Worm (Caenorhabditis elegans) whole organism, young adult: ENCODE measurements around the gene C25F9.12.

Experiments
- B0261.1 ChIP-seq: sonication (generic microtip); optimal IDR thresholded peaks from 2 replicates; lab custom pipeline; 2016; ENCODE audit warnings: mild to moderate bottlenecking, missing genetic modification characterization, moderate library complexity, missing compliant biosample characterization
- C17E4.6 ChIP-seq: fragments of 200-800 bp; sonication (Bioruptor generic); IDR thresholded peaks from 2 replicates; pipeline ENCODE4 v1.3.6; 2022; ENCODE audit warnings: missing genetic modification reagents, missing genetic modification characterization, missing compliant biosample characterization
- F23B12.7 ChIP-seq: sonication (generic microtip); optimal IDR thresholded peaks from 2 replicates; lab custom pipeline; 2017; ENCODE audit warnings: missing genetic modification characterization, mild to moderate bottlenecking, missing compliant biosample characterization, antibody characterized with exemption, moderate library complexity; ENCODE audit not compliant: insufficient read depth
- F49E8.2 ChIP-seq: sonication (generic microtip); optimal IDR thresholded peaks from 3 replicates; lab custom pipeline; 2017; ENCODE audit warnings: missing genetic modification characterization, mild to moderate bottlenecking, missing compliant biosample characterization, antibody characterized with exemption, moderate library complexity; ENCODE audit not compliant: insufficient read depth
- Y53F4B.3 ChIP-seq: fragments of 200-800 bp; sonication (Bioruptor generic); IDR thresholded peaks from 2 replicates; pipeline ENCODE4 v1.3.6; 2022; ENCODE audit warnings: missing genetic modification reagents, missing genetic modification characterization, missing compliant biosample characterization
- Y53G8AR.9 ChIP-seq: fragments of 200-800 bp; sonication (Bioruptor generic); conservative IDR thresholded peaks from 2 replicates; pipeline ENCODE4 v1.3.6; 2022; ENCODE audit warnings: missing genetic modification reagents, missing genetic modification characterization, missing compliant biosample characterization
- Y79H2A.3 ChIP-seq: fragments of 200-800 bp; sonication (Bioruptor generic); conservative IDR thresholded peaks from 2 replicates; pipeline ENCODE4 v1.3.6; 2022; ENCODE audit warnings: missing genetic modification reagents, missing genetic modification characterization, missing compliant biosample characterization
- akir-1 ChIP-seq: fragments of 200-800 bp; sonication (Bioruptor generic); optimal IDR thresholded peaks from 2 replicates; lab custom pipeline; 2018; ENCODE audit warnings: mild to moderate bottlenecking, missing genetic modification characterization, moderate library complexity, missing compliant biosample characterization
- aptf-2 ChIP-seq: fragments of 200-800 bp; sonication (Bioruptor generic); conservative IDR thresholded peaks from 2 replicates; pipeline ENCODE4 v1.3.6; 2022; ENCODE audit warnings: missing genetic modification reagents, missing genetic modification characterization, missing compliant biosample characterization
- aptf-3 ChIP-seq: fragments of 200-800 bp; sonication (Bioruptor generic); IDR thresholded peaks from 2 replicates; pipeline ENCODE4 v1.3.6; 2022; ENCODE audit warnings: missing genetic modification characterization, missing compliant biosample characterization
- attf-3 ChIP-seq: fragments of 200-800 bp; sonication (Bioruptor generic); conservative IDR thresholded peaks from 2 replicates; pipeline ENCODE4 v1.3.6; 2022; ENCODE audit warnings: missing genetic modification reagents, missing genetic modification characterization, missing compliant biosample characterization
- attf-6 ChIP-seq: fragments of 200-800 bp; sonication (Bioruptor generic); IDR thresholded peaks from 2 replicates; pipeline ENCODE4 v1.3.6; 2022; ENCODE audit warnings: missing genetic modification reagents, missing genetic modification characterization, missing compliant biosample characterization
- bed-2 ChIP-seq: fragments of 200-800 bp; sonication (Bioruptor generic); IDR thresholded peaks from 2 replicates; pipeline ENCODE4 v1.3.6; 2022; ENCODE audit warnings: missing genetic modification reagents, missing genetic modification characterization, missing compliant biosample characterization
- cebp-1 ChIP-seq, 2 experiments: fragments of 200-800 bp in 1 of 2; sonication (Bioruptor generic) in 1 of 2; sonication (generic microtip) in 1 of 2; IDR thresholded peaks in 1 of 2; optimal IDR thresholded peaks in 1 of 2; 2 replicates each; pipeline versions ENCODE4 v1.3.6 to Lab custom; 2017 to 2022; ENCODE audit warnings: missing compliant biosample characterization in 2 of 2, missing genetic modification characterization in 2 of 2, mild to moderate bottlenecking in 1 of 2, missing genetic modification reagents in 1 of 2, moderate library complexity in 1 of 2
- chd-7 ChIP-seq: sonication (generic microtip); optimal IDR thresholded peaks from 2 replicates; lab custom pipeline; 2016; ENCODE audit warnings: mild to moderate bottlenecking, missing genetic modification characterization, moderate library complexity, missing compliant biosample characterization
- dox-1 ChIP-seq: fragments of 200-800 bp; sonication (Bioruptor generic); IDR thresholded peaks from 2 replicates; pipeline ENCODE4 v1.3.6; 2022; ENCODE audit warnings: missing genetic modification reagents, missing genetic modification characterization, missing compliant biosample characterization
- dpff-1 ChIP-seq: sonication (generic microtip); optimal IDR thresholded peaks from 2 replicates; lab custom pipeline; 2017; ENCODE audit warnings: mild to moderate bottlenecking, missing genetic modification characterization, missing compliant biosample characterization
- him-1 ChIP-seq: sonication (generic microtip); optimal IDR thresholded peaks from 2 replicates; lab custom pipeline; 2016; ENCODE audit warnings: missing genotype, missing genetic modification reagents, missing genetic modification characterization, missing compliant biosample characterization
- hlh-12 ChIP-seq: sonication (generic microtip); optimal IDR thresholded peaks from 2 replicates; lab custom pipeline; 2016; ENCODE audit warnings: missing genetic modification characterization, missing compliant biosample characterization
- lag-1 ChIP-seq: fragments of 200-800 bp; sonication (Bioruptor generic); IDR thresholded peaks from 2 replicates; pipeline ENCODE4 v1.3.6; 2022; ENCODE audit warnings: missing genetic modification reagents, missing genetic modification characterization, missing compliant biosample characterization
- lir-1 ChIP-seq: fragments of 200-800 bp; sonication (Bioruptor generic); conservative IDR thresholded peaks from 2 replicates; pipeline ENCODE4 v1.3.6; 2022; ENCODE audit warnings: missing genetic modification reagents, missing genetic modification characterization, missing compliant biosample characterization
- nfya-2 ChIP-seq: fragments of 200-800 bp; sonication (Bioruptor generic); IDR thresholded peaks from 2 replicates; pipeline ENCODE4 v1.3.6; 2022; ENCODE audit warnings: missing genetic modification reagents, missing genetic modification characterization, missing compliant biosample characterization
- nfyb-1 ChIP-seq: fragments of 200-800 bp; sonication (Bioruptor generic); IDR thresholded peaks from 2 replicates; pipeline ENCODE4 v1.3.6; 2022; ENCODE audit warnings: missing genetic modification reagents, missing genetic modification characterization, missing compliant biosample characterization
- nhr-120 ChIP-seq: fragments of 200-800 bp; sonication (Bioruptor generic); IDR thresholded peaks from 2 replicates; pipeline ENCODE4 v1.3.6; 2022; ENCODE audit warnings: missing genetic modification characterization, missing compliant biosample characterization
- nhr-80 ChIP-seq: sonication (generic microtip); optimal IDR thresholded peaks from 2 replicates; lab custom pipeline; 2016; ENCODE audit warnings: missing genetic modification characterization, missing compliant biosample characterization
- pha-4 ChIP-seq: fragments of 150-350 bp; sonication (generic microtip); optimal IDR thresholded peaks from 2 replicates; lab custom pipeline; 2014; ENCODE audit warnings: missing biosample characterization, missing genetic modification reagents, missing genetic modification characterization
- repo-1 ChIP-seq: sonication (generic microtip); optimal IDR thresholded peaks from 2 replicates; lab custom pipeline; 2017; ENCODE audit warnings: mild to moderate bottlenecking, missing genetic modification characterization, missing compliant biosample characterization
- rpc-1 ChIP-seq, 2 experiments: fragments of 150-350 bp in 1 of 2; sonication (generic microtip) in 1 of 2; optimal IDR thresholded peaks; 2 replicates each; lab custom pipeline; 2014 to 2018; ENCODE audit warnings: missing biosample characterization in 1 of 2, missing genetic modification characterization in 1 of 2, missing genetic modification reagents in 1 of 2, missing genotype in 1 of 2
- sea-2 ChIP-seq: fragments of 200-800 bp; sonication (Bioruptor generic); IDR thresholded peaks from 2 replicates; pipeline ENCODE4 v1.3.6; 2022; ENCODE audit warnings: missing genetic modification characterization, missing compliant biosample characterization
- snpc-1.1 ChIP-seq: sonication (generic microtip); optimal IDR thresholded peaks from 2 replicates; lab custom pipeline; 2017; ENCODE audit warnings: missing genetic modification characterization, mild to moderate bottlenecking, missing compliant biosample characterization, antibody characterized with exemption, moderate library complexity, missing genotype, missing genetic modification reagents; ENCODE audit not compliant: insufficient read depth
- unc-130 ChIP-seq: sonication (generic microtip); optimal IDR thresholded peaks from 2 replicates; lab custom pipeline; 2016; ENCODE audit warnings: missing genetic modification reagents, missing genetic modification characterization, missing compliant biosample characterization
- zim-3 ChIP-seq: sonication (generic microtip); optimal IDR thresholded peaks from 2 replicates; lab custom pipeline; 2017; ENCODE audit warnings: mild to moderate bottlenecking, missing genetic modification characterization, moderate library complexity, missing compliant biosample characterization
- ztf-28 ChIP-seq: fragments of 200-800 bp; sonication (Bioruptor generic); IDR thresholded peaks from 2 replicates; pipeline ENCODE4 v1.3.6; 2022; ENCODE audit warnings: missing genetic modification reagents, missing genetic modification characterization, missing compliant biosample characterization
- ztf-3 ChIP-seq: fragments of 200-800 bp; sonication (Bioruptor generic); optimal IDR thresholded peaks from 2 replicates; lab custom pipeline; 2018; ENCODE audit warnings: mild to moderate bottlenecking, missing genetic modification characterization, missing compliant biosample characterization

Gene C25F9.12

DNA sequence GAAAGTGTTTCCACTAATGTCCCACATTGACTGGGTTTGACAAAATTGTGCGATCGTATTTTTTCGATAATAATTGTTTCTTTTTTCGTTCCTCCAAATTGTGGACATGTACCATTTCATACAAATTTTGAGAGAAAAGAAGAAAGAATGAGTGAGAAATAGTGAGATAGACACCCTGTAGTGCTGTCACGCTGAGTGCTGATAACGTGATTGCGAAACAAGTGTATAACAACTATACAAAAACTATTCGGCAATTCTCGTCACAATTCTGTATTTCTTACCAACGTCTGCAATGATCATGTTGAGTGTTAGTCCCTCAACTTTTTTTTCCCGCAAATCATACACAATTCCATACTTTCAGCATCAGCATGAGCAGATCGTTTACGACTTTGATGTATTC is 33.6 kb upstream of the C25F9.12 start, which contains the start of gene C25F9.14:
Gene C25F9.14 (plus strand): TSS at position 178 of the 400 bp plus-strand sequence.
- TF ChIP-seq nhr-120 (no peak), pha-4 (tag; lab: Kevin White, UChicago) (no peak), repo-1 (tag; lab: Kevin White, UChicago) (no peak), Y79H2A.3 (GFP tag; lab: Robert Waterston, UW) (no peak), lir-1 (GFP tag; lab: Robert Waterston, UW) (no peak), B0261.1 (tag; lab: Kevin White, UChicago) (no peak), him-1 (tag; lab: Kevin White, UChicago) (no peak), nhr-80 (tag; lab: Kevin White, UChicago) (peak; percentile 51), cebp-1 (GFP tag; IDR thresholded peaks at IDR 0.05; lab: Robert Waterston, UW) (peak; percentile 51; the same call in 1 of the 2 replicates), cebp-1 (tag; optimal IDR thresholded peaks at IDR 0.05; lab: Kevin White, UChicago) (peak; percentile 80), snpc-1.1 (no peak)

DNA sequence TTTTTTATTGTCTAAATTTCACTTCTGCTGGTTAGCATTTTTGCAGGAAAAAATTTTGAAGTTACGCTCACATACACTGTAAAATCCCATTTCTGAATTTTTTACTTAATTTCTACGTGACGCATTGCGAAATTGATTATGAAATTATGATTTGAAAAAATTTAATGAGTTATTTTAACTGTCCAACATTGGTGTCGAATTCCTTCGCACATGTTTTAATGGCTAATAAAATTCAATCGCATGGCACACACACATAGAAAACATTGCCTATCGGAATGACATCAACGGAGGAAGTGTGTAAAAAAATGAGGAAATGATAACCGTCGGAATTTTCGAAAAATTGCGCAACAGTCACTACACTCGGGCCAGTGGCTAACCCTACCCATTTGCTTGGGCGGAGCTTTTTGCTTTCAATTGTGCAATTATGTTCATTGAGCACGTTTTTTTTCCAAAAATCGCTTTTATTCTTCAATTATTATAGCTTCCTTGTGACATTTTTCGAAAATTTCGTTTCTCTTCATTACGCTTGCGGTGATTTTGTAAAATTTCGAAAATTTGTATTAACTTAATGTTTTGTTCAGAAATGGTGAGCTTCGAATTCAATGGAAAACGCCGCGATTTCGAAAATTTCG is 31.2 kb upstream of the C25F9.12 start, which contains the start of gene C25F9.16:
Gene C25F9.16 (plus strand): TSS at position 582 of the 632 bp plus-strand sequence.
- TF ChIP-seq cebp-1 (GFP tag; IDR thresholded peaks at IDR 0.05; lab: Robert Waterston, UW) = peak; percentile 61; the same call in 1 of the 2 replicates
- peak; percentile 72 for TF ChIP-seq cebp-1 (tag; optimal IDR thresholded peaks at IDR 0.05; lab: Kevin White, UChicago)
- no peak for TF ChIP-seq Y53G8AR.9
- TF ChIP-seq, all 124 proteins: peak for 1

DNA sequence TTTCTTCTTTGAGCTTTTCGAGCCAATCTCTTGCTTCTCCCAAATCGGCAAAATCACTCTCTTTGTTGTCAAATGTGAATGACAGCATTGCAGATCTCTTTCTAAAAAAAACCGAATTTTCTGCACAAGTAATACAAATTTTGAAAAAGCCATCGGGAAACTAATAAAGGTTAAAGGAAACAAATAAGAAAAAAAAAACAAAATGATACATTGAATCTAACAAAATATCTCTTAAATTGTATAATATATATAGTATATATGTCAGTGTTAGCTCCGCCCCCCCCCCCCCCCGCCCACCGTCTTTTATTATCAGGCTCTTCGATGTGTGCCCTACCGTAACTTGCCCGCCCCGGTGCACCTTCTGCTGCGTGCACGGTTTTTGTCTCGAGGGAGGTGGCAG is 30.2 kb upstream of the C25F9.12 start, which contains the start of gene C25F9.11:
Gene C25F9.11 (minus strand): TSS at position 101 of the 400 bp plus-strand sequence.
- TF ChIP-seq Y53F4B.3 (GFP tag; lab: Robert Waterston, UW) (no peak), him-1 (tag; lab: Kevin White, UChicago) (no peak), lag-1 (no peak), nfya-2 (GFP tag; lab: Robert Waterston, UW) (no peak), ztf-28 (GFP tag; lab: Robert Waterston, UW) (no peak), aptf-2 (no peak)
- TF ChIP-seq, all 124 proteins: peak for 0

DNA sequence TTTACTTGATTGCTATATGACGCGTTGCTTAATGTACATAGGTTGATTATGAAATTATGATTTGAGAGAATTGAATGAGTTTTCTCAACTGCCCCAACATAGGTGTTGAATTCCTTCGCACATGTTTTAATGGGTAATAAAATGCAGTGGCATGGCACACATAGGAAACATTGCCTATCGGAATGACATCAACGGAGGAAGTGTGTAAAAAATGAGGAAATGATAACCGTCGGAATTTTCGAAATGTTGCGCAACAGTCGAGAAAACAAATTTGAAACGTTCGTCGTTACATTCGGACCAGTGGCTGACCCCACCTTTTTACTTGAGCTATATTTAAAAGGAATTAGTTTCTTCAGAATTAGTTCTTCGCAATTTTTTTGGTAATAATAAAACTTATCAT is 29.3 kb upstream of the C25F9.12 start:
- peak; percentile 53; the same call in 1 of the 2 replicates for TF ChIP-seq cebp-1 (GFP tag; IDR thresholded peaks at IDR 0.05; lab: Robert Waterston, UW)
- TF ChIP-seq cebp-1 (tag; optimal IDR thresholded peaks at IDR 0.05; lab: Kevin White, UChicago) = peak; percentile 57
- no peak for TF ChIP-seq F23B12.7 (tag; lab: Kevin White, UChicago)

DNA sequence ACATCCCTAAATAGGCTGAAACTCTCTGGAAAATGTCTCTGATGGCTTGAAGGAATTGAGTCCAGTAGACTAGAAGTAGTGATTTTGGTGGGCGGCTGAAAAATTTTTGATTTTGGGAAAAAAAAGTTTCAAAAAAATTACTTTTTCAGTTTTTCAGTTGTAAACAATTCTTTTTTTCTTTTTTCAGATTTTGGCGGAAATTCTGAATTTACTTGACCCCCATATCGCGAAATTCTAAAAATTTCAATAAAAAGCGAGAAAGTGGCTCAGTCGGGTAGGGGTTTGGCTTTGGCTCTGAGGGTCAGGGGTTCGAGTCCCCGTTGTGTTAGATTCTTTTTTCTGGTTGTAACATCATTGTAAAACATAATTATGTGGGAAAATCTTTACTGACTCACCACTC is 28.3 kb upstream of the C25F9.12 start, which contains the start of gene srw-85:
Gene srw-85 (minus strand): TSS at position 101 of the 400 bp plus-strand sequence.
- no peak for TF ChIP-seq dpff-1 (tag; lab: Kevin White, UChicago)
- no peak for TF ChIP-seq pha-4 (tag; lab: Kevin White, UChicago)
- TF ChIP-seq rpc-1 (optimal IDR thresholded peaks at IDR 0.05; lab: Kevin White, UChicago) = no peak
- peak; percentile 16 for TF ChIP-seq rpc-1 (tag; optimal IDR thresholded peaks at IDR 0.05; lab: Kevin White, UChicago)
- no peak for TF ChIP-seq F49E8.2 (tag; lab: Kevin White, UChicago)

DNA sequence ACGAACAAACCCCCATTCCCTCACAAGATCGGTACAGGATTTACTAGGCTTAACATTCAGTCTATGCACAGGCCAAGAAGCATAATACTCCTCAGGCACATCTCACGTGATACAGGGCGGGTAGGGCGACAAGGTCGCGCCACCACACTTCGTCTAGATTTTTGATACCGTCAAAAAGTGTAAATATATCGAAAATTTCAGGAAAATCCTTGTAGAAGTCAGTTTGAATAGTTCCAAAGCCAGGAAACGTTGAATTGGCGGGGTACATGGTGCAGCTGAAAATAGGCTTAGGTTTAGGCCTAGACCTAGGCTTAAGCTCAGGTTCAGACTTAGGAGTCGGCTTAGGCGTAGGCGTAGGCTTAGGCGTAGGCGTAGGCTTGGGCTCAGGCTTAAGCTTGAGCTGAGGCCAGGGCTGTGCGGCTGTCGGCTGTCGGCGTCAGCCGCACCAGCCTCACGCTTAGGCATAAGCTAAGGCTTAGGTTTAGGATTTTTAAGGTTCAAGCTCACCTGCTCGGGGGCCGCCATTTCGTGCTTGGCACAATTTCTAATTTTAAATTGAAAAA is 27.7 kb upstream of the C25F9.12 start:
- TF ChIP-seq C17E4.6 (GFP tag; lab: Robert Waterston, UW) = 0 out of 2 replicates have a peak, but pooled peaks have one; percentile 10
- TF ChIP-seq ztf-3 = peak; percentile 3
- TF ChIP-seq akir-1 (GFP tag; lab: Kevin White, UChicago) = no peak
- no peak for TF ChIP-seq unc-130 (GFP tag; lab: Kevin White, UChicago)
- TF ChIP-seq chd-7 = peak; percentile 49
- peak; percentile 34; the same call in 1 of the 2 replicates for TF ChIP-seq attf-3 (GFP tag; lab: Robert Waterston, UW)
- no peak for TF ChIP-seq Y53F4B.3 (GFP tag; lab: Robert Waterston, UW)
- no peak for TF ChIP-seq rpc-1 (optimal IDR thresholded peaks at IDR 0.05; lab: Kevin White, UChicago)
- TF ChIP-seq rpc-1 (tag; optimal IDR thresholded peaks at IDR 0.05; lab: Kevin White, UChicago) = no peak
- TF ChIP-seq attf-6 (GFP tag; lab: Robert Waterston, UW) = no peak
- 0 out of 2 replicates have a peak, but pooled peaks have one; percentile 39 for TF ChIP-seq dox-1 (GFP tag; lab: Robert Waterston, UW)
- peak; percentile 67; the same call in 1 of the 2 replicates for TF ChIP-seq sea-2 (GFP tag; lab: Robert Waterston, UW)
- TF ChIP-seq aptf-3 (GFP tag; lab: Robert Waterston, UW) = 0 out of 2 replicates have a peak, but pooled peaks have one; percentile 21
- TF ChIP-seq nfyb-1 = no peak
- peak; percentile 52 for TF ChIP-seq zim-3
- TF ChIP-seq hlh-12 (tag; lab: Kevin White, UChicago) = no peak
- 0 out of 2 replicates have a peak, but pooled peaks have one; percentile 10 for TF ChIP-seq bed-2 (GFP tag; lab: Robert Waterston, UW)
